Worm (Caenorhabditis elegans): ENCODE data around the gene tald-1.

- TF ChIP-seq ceh-9 (tag; optimal IDR thresholded peaks at IDR 0.05) (no peak), hlh-30 (tag; optimal IDR thresholded peaks at IDR 0.05; ENCODE audit: insufficient read depth) (no peak), eyg-1 (tag; optimal IDR thresholded peaks at IDR 0.05) (no peak), tbx-7 (tag; optimal IDR thresholded peaks at IDR 0.05) (no peak), nhr-11 (tag; optimal IDR thresholded peaks at IDR 0.05) (no peak), pat-9 (tag; optimal IDR thresholded peaks at IDR 0.05) (no peak), C38D4.7 (GFP tag; optimal IDR thresholded peaks at IDR 0.05) (no peak), elt-2 (tag; optimal IDR thresholded peaks at IDR 0.05) (no peak), ama-1 (optimal IDR thresholded peaks at IDR 0.05) (no peak), ets-4 (tag; optimal IDR thresholded peaks at IDR 0.05) (no peak), K09A11.1 (tag; optimal IDR thresholded peaks at IDR 0.05; ENCODE audit: insufficient read depth) (no peak), unc-55 (GFP tag; optimal IDR thresholded peaks at IDR 0.05) (no peak), odd-2 (tag; optimal IDR thresholded peaks at IDR 0.05) (no peak), rnt-1 (tag; optimal IDR thresholded peaks at IDR 0.05) (no peak)
Measured at ce11 chrIV:4344828-4345227, 41.6 kb upstream of the tald-1 start.

Data from whole organism, late embryonic.